Fruit fly (Drosophila melanogaster) whole organism, wandering third instar larva: ENCODE measurements around the gene hoe1.

Source experiments
- CG32264 ChIP-seq: fragments of 200-800 bp; sonication (Bioruptor generic); optimal IDR thresholded peaks from 2 replicates; lab custom pipeline; 2016; ENCODE audit warnings: missing biosample characterization, missing genetic modification characterization
- Hr78 ChIP-seq: fragments of >200 bp; optimal IDR thresholded peaks from 2 replicates; lab custom pipeline; 2017; ENCODE audit warnings: missing biosample characterization, missing genetic modification characterization
- Hr83 ChIP-seq: fragments of 200-300 bp; sonication (Bioruptor generic); optimal IDR thresholded peaks from 2 replicates; lab custom pipeline; 2016; ENCODE audit warnings: missing biosample characterization, mild to moderate bottlenecking, missing genetic modification characterization, moderate library complexity; ENCODE audit not compliant: poor library complexity, severe bottlenecking
- Jra ChIP-seq: sonication (Bioruptor generic); optimal IDR thresholded peaks from 2 replicates; lab custom pipeline; 2016; ENCODE audit warnings: missing biosample characterization, missing genetic modification characterization
- dmrt93B ChIP-seq: fragments of 200-800 bp; sonication (Bioruptor generic); optimal IDR thresholded peaks from 2 replicates; lab custom pipeline; 2018; ENCODE audit warnings: missing biosample characterization, mild to moderate bottlenecking, missing genetic modification characterization
- lola ChIP-seq: fragments of >200 bp; optimal IDR thresholded peaks from 2 replicates; lab custom pipeline; 2017; ENCODE audit warnings: missing biosample characterization, missing genetic modification characterization
- psq ChIP-seq: fragments of 200-800 bp; sonication (Bioruptor generic); optimal IDR thresholded peaks from 3 replicates; lab custom pipeline; 2017; ENCODE audit warnings: missing biosample characterization, mild to moderate bottlenecking, missing genetic modification characterization, moderate library complexity
- rgr ChIP-seq: fragments of 200-800 bp; sonication (Bioruptor generic); optimal IDR thresholded peaks from 3 replicates; lab custom pipeline; 2016; ENCODE audit warnings: missing biosample characterization, mild to moderate bottlenecking, missing genetic modification characterization
- usp ChIP-seq: fragments of >200 bp; optimal IDR thresholded peaks from 2 replicates; lab custom pipeline; 2017; ENCODE audit warnings: missing biosample characterization, missing genetic modification characterization
- woc ChIP-seq: sonication (Bioruptor generic); optimal IDR thresholded peaks from 2 replicates; lab custom pipeline; 2016; ENCODE audit warnings: missing biosample characterization, mild to moderate bottlenecking, missing genetic modification characterization

- TF ChIP-seq woc (GFP tag; lab: Kevin White, UChicago), result no peak
- no peak for TF ChIP-seq Hr78 (GFP tag; lab: Kevin White, UChicago)
- no peak for TF ChIP-seq psq (GFP tag; lab: Kevin White, UChicago)
- no peak for TF ChIP-seq Jra (GFP tag; lab: Kevin White, UChicago)
- TF ChIP-seq dmrt93B, result no peak
- TF ChIP-seq usp (GFP tag; lab: Kevin White, UChicago), result no peak
- TF ChIP-seq CG32264 (GFP tag; lab: Kevin White, UChicago), result no peak
- TF ChIP-seq Hr83 (GFP tag; lab: Kevin White, UChicago), result no peak
- TF ChIP-seq lola, result no peak
- TF ChIP-seq rgr (GFP tag; lab: Kevin White, UChicago), result no peak
Measured at dm6 chr2L:4893612-4894011, 38.6 kb downstream of the hoe1 start.
